Worm (Caenorhabditis elegans) whole organism, L4/young adult: ENCODE data around the gene T12D8.9.

Source experiments
- W03F9.2 ChIP-seq: fragments of 150-350 bp; optimal IDR thresholded peaks from 2 replicates; lab custom pipeline; 2014; ENCODE audit warnings: missing biosample characterization, missing genetic modification characterization
- him-1 ChIP-seq: sonication (generic microtip); optimal IDR thresholded peaks from 2 replicates; lab custom pipeline; 2016; ENCODE audit warnings: missing genotype, missing genetic modification reagents, missing genetic modification characterization, missing compliant biosample characterization

- TF ChIP-seq W03F9.2 (tag; lab: Kevin White, UChicago) (no peak), him-1 (tag; lab: Kevin White, UChicago) (no peak)
Observed at ce11 chrIII:13621012-13621411, 4.1 kb downstream of the T12D8.9 start.
